Fruit fly (Drosophila melanogaster): ENCODE data around the gene CG4115.
A peak's percentile ranks its signal among the peaks of the same experiment; 100 is the strongest.

CG4115 gene

dm6 chr3R:12381130-12381700, 21.4 kb downstream of the CG4115 start:
- TF ChIP-seq Snoo (tag; optimal IDR thresholded peaks at IDR 0.05), result no peak
- TF ChIP-seq Ets98B (GFP tag; IDR thresholded peaks at IDR 0.05), result peak; percentile 55; the same call in 1 of the 2 replicates
- TF ChIP-seq CG4496 (GFP tag; IDR thresholded peaks at IDR 0.05), result peak; percentile 67
- no peak for TF ChIP-seq rn (GFP tag; IDR thresholded peaks at IDR 0.05)
- TF ChIP-seq CG8301 (tag; optimal IDR thresholded peaks at IDR 0.05), result peak; percentile 73
- no peak for TF ChIP-seq D1 (tag; optimal IDR thresholded peaks at IDR 0.05)
- no peak for TF ChIP-seq CG10348 (GFP tag; IDR thresholded peaks at IDR 0.05)
- TF ChIP-seq EcR (GFP tag; optimal IDR thresholded peaks at IDR 0.05), result peak; percentile 58
- no peak for TF ChIP-seq Pif1B (GFP tag; optimal IDR thresholded peaks at IDR 0.05)
- TF ChIP-seq CG32121 (GFP tag; IDR thresholded peaks at IDR 0.05), result peak; percentile 58; the same call in 1 of the 2 replicates
- no peak for TF ChIP-seq CG9948 (tag; optimal IDR thresholded peaks at IDR 0.05)
- peak; percentile 69 for TF ChIP-seq CG14655 (GFP tag; optimal IDR thresholded peaks at IDR 0.05)
- TF ChIP-seq Pif1A (GFP tag; optimal IDR thresholded peaks at IDR 0.05), result no peak
- TF ChIP-seq CG15710 (tag; optimal IDR thresholded peaks at IDR 0.05), result no peak
- TF ChIP-seq CG8159 (tag; optimal IDR thresholded peaks at IDR 0.05), result no peak
- no peak for TF ChIP-seq CG17806 (tag; optimal IDR thresholded peaks at IDR 0.05)
- no peak for TF ChIP-seq gl (tag; optimal IDR thresholded peaks at IDR 0.05)
- TF ChIP-seq CG34367 (tag; optimal IDR thresholded peaks at IDR 0.05), result no peak
- no peak; the same call in 2 of the 3 replicates for TF ChIP-seq fd96Ca (GFP tag; IDR thresholded peaks at IDR 0.05)
- no peak; the same call in 1 of the 2 replicates for TF ChIP-seq CG12605 (GFP tag; IDR thresholded peaks at IDR 0.05)
- no peak for TF ChIP-seq CG13204 (GFP tag; optimal IDR thresholded peaks at IDR 0.05)

dm6 chr3R:12382563-12382962, 22.8 kb downstream of the CG4115 start, which contains the start of gene CG10035:
Gene CG10035, minus strand, starts transcription at chr3R:12382691.
- no peak for TF ChIP-seq CG4496 (GFP tag; IDR thresholded peaks at IDR 0.05)
- TF ChIP-seq gl (tag; optimal IDR thresholded peaks at IDR 0.05), result no peak
- TF ChIP-seq Pif1A (GFP tag; optimal IDR thresholded peaks at IDR 0.05), result no peak
- no peak for TF ChIP-seq CG9948 (tag; optimal IDR thresholded peaks at IDR 0.05)
- TF ChIP-seq D1 (tag; optimal IDR thresholded peaks at IDR 0.05), result no peak
- TF ChIP-seq CG12605 (GFP tag; IDR thresholded peaks at IDR 0.05), result no peak
- TF ChIP-seq CG32121 (GFP tag; IDR thresholded peaks at IDR 0.05), result no peak
- no peak for TF ChIP-seq CG8159 (tag; optimal IDR thresholded peaks at IDR 0.05)
- no peak for TF ChIP-seq Snoo (tag; optimal IDR thresholded peaks at IDR 0.05)
- no peak for TF ChIP-seq Pif1B (GFP tag; optimal IDR thresholded peaks at IDR 0.05)
- TF ChIP-seq Ets98B (GFP tag; IDR thresholded peaks at IDR 0.05), result no peak
- no peak for TF ChIP-seq CG13204 (GFP tag; optimal IDR thresholded peaks at IDR 0.05)
- no peak for TF ChIP-seq fd96Ca (GFP tag; IDR thresholded peaks at IDR 0.05)
- no peak for TF ChIP-seq rn (GFP tag; IDR thresholded peaks at IDR 0.05)
- TF ChIP-seq CG17806 (tag; optimal IDR thresholded peaks at IDR 0.05), result no peak

- TF ChIP-seq CG15710 (tag; optimal IDR thresholded peaks at IDR 0.05) (no peak), rn (GFP tag; IDR thresholded peaks at IDR 0.05) (no peak), D1 (tag; optimal IDR thresholded peaks at IDR 0.05) (no peak), Pif1A (GFP tag; optimal IDR thresholded peaks at IDR 0.05) (no peak), fd96Ca (GFP tag; IDR thresholded peaks at IDR 0.05) (no peak), CG9948 (tag; optimal IDR thresholded peaks at IDR 0.05) (no peak), CG4496 (GFP tag; IDR thresholded peaks at IDR 0.05) (no peak), CG14655 (GFP tag; optimal IDR thresholded peaks at IDR 0.05) (no peak), CG12605 (GFP tag; IDR thresholded peaks at IDR 0.05) (no peak), CG13204 (GFP tag; optimal IDR thresholded peaks at IDR 0.05) (no peak)
These were observed 23.2 kb downstream of the CG4115 start, which contains the start of gene GstD11 for dm6 chr3R:12383036-12383435. Gene GstD11, plus strand, starts transcription at chr3R:12383336.

- TF ChIP-seq D1 (tag; optimal IDR thresholded peaks at IDR 0.05), result peak; percentile 71
- no peak for TF ChIP-seq Snoo (tag; optimal IDR thresholded peaks at IDR 0.05)
These were observed 24.0 kb downstream of the CG4115 start for dm6 chr3R:12383784-12384183.

dm6 chr3R:12384274-12384673, 24.5 kb downstream of the CG4115 start:
- TF ChIP-seq Ets98B (GFP tag; IDR thresholded peaks at IDR 0.05), result peak; percentile 12; the same call in 1 of the 2 replicates
- TF ChIP-seq CG17806 (tag; optimal IDR thresholded peaks at IDR 0.05), result no peak
- TF ChIP-seq CG4496 (GFP tag; IDR thresholded peaks at IDR 0.05), result peak; percentile 84

dm6 chr3R:12385949-12386348, 26.1 kb downstream of the CG4115 start, which contains the start of gene Sol1:
Gene Sol1, plus strand, starts transcription at chr3R:12386249.
- no peak for TF ChIP-seq CG8159 (tag; optimal IDR thresholded peaks at IDR 0.05)
- TF ChIP-seq gl (tag; optimal IDR thresholded peaks at IDR 0.05), result no peak
- TF ChIP-seq Ets98B (GFP tag; IDR thresholded peaks at IDR 0.05), result no peak
- no peak for TF ChIP-seq CG14655 (GFP tag; optimal IDR thresholded peaks at IDR 0.05)
- no peak for TF ChIP-seq Pif1B (GFP tag; optimal IDR thresholded peaks at IDR 0.05)
- TF ChIP-seq CG15710 (tag; optimal IDR thresholded peaks at IDR 0.05), result no peak
- no peak for TF ChIP-seq rn (GFP tag; IDR thresholded peaks at IDR 0.05)
- TF ChIP-seq CG17806 (tag; optimal IDR thresholded peaks at IDR 0.05), result no peak
- TF ChIP-seq CG10348 (GFP tag; IDR thresholded peaks at IDR 0.05), result no peak
- no peak for TF ChIP-seq CG9948 (tag; optimal IDR thresholded peaks at IDR 0.05)
- TF ChIP-seq fd96Ca (GFP tag; IDR thresholded peaks at IDR 0.05), result no peak
- TF ChIP-seq Snoo (tag; optimal IDR thresholded peaks at IDR 0.05), result no peak
- no peak for TF ChIP-seq EcR (GFP tag; optimal IDR thresholded peaks at IDR 0.05)
- TF ChIP-seq CG8301 (tag; optimal IDR thresholded peaks at IDR 0.05), result no peak
- no peak for TF ChIP-seq CG12605 (GFP tag; IDR thresholded peaks at IDR 0.05)
